Worm (Caenorhabditis elegans) whole organism, L3 larva: ENCODE data around the gene F22F4.4.

Source experiments
- aly-2 ChIP-seq: fragments of 150-350 bp; optimal IDR thresholded peaks from 2 replicates; lab custom pipeline; 2014; ENCODE audit warnings: missing biosample characterization, missing genetic modification characterization
- ama-1 ChIP-seq: fragments of 150-350 bp; optimal IDR thresholded peaks from 2 replicates; lab custom pipeline; 2018
- egl-27 ChIP-seq: sonication (generic microtip); optimal IDR thresholded peaks from 4 replicates; lab custom pipeline; 2017; ENCODE audit warnings: missing biosample characterization, missing genetic modification reagents, missing genetic modification characterization
- fos-1 ChIP-seq: fragments of 150-350 bp; optimal IDR thresholded peaks from 2 replicates; lab custom pipeline; 2014; ENCODE audit warnings: missing biosample characterization, missing genetic modification characterization
- lin-15B ChIP-seq: fragments of 150-350 bp; optimal IDR thresholded peaks from 2 replicates; lab custom pipeline; 2014; ENCODE audit warnings: missing biosample characterization, missing genetic modification characterization
- mdl-1 ChIP-seq: fragments of 150-350 bp; optimal IDR thresholded peaks from 2 replicates; lab custom pipeline; 2014; ENCODE audit warnings: missing biosample characterization, missing genetic modification characterization
- nhr-11 ChIP-seq: fragments of 150-350 bp; optimal IDR thresholded peaks from 2 replicates; lab custom pipeline; 2014; ENCODE audit warnings: missing biosample characterization, missing genetic modification characterization
- nhr-12 ChIP-seq: fragments of 150-350 bp; optimal IDR thresholded peaks from 2 replicates; lab custom pipeline; 2014; ENCODE audit warnings: missing biosample characterization, missing genetic modification characterization
- nhr-237 ChIP-seq: fragments of 150-350 bp; optimal IDR thresholded peaks from 2 replicates; lab custom pipeline; 2014; ENCODE audit warnings: missing biosample characterization, missing genetic modification characterization
- nhr-25 ChIP-seq: sonication (generic microtip); optimal IDR thresholded peaks from 2 replicates; lab custom pipeline; 2017; ENCODE audit warnings: missing biosample characterization, missing genetic modification characterization
- skn-1 ChIP-seq: fragments of 150-350 bp; optimal IDR thresholded peaks from 2 replicates; lab custom pipeline; 2014; ENCODE audit warnings: missing biosample characterization, missing genetic modification characterization
- snpc-4 ChIP-seq: fragments of 150-350 bp; optimal IDR thresholded peaks from 2 replicates; lab custom pipeline; 2014; ENCODE audit warnings: missing biosample characterization, missing genetic modification characterization
- unc-39 ChIP-seq: sonication (generic microtip); optimal IDR thresholded peaks from 4 replicates; lab custom pipeline; 2017; ENCODE audit warnings: missing biosample characterization, missing genetic modification characterization
- ztf-11 ChIP-seq: fragments of 150-350 bp; optimal IDR thresholded peaks from 2 replicates; lab custom pipeline; 2014; ENCODE audit warnings: missing biosample characterization, missing genetic modification characterization

DNA sequence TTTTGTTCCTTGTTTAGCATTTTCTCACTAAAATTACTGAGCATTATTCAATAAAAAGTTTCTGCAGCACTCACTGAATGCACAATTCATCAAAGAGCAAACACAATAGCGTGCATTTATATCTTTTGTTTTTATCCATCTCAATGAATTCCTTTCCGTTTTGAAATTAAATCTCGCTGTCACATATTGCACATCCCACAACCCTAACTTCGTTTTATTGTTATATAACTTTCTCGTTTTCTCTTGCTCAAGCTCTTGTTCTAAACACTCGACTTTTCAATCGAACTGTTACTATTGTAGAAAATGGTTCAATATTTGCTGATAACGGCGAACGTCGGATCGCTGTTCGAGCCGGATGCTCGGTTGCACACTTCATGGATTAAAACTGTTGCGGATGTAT, 29.8 kb upstream of the F22F4.4 start, which contains the start of gene ipp-5:
- TF ChIP-seq nhr-237 (no peak), ztf-11 (tag; lab: Kevin White, UChicago) (no peak), skn-1 (tag; lab: Kevin White, UChicago) (no peak), ama-1 (no peak), nhr-11 (tag; lab: Kevin White, UChicago) (no peak), fos-1 (tag; lab: Kevin White, UChicago) (no peak), nhr-12 (tag; lab: Kevin White, UChicago) (no peak), mdl-1 (tag; lab: Kevin White, UChicago) (no peak), lin-15B (tag; lab: Kevin White, UChicago) (no peak), aly-2 (tag; lab: Kevin White, UChicago) (no peak), snpc-4 (no peak), unc-39 (tag; lab: Kevin White, UChicago) (no peak), egl-27 (tag; lab: Kevin White, UChicago) (no peak), nhr-25 (no peak)
